Worm (Caenorhabditis elegans): ENCODE measurements around the gene F58F6.5.

ce11 chrIV:1391446-1391845, 48.0 kb downstream of the F58F6.5 start:
- TF ChIP-seq sea-2 (GFP tag; IDR thresholded peaks at IDR 0.05) (no peak), F49E8.2 (tag; optimal IDR thresholded peaks at IDR 0.05; ENCODE audit: insufficient read depth) (no peak)

All from whole organism, young adult.